Worm (Caenorhabditis elegans) whole organism, mixed stage, embryonic: ENCODE measurements around the gene F59E11.7.

ENCODE experiments used
- M03D4.4 ChIP-seq: sonication (generic microtip); optimal IDR thresholded peaks from 2 replicates; lab custom pipeline; 2017; ENCODE audit warnings: mild to moderate bottlenecking, missing genetic modification characterization, missing compliant biosample characterization
- blmp-1 ChIP-seq: fragments of 150-350 bp; optimal IDR thresholded peaks from 2 replicates; lab custom pipeline; 2014; ENCODE audit warnings: missing biosample characterization, missing genetic modification characterization
- ces-1 ChIP-seq: fragments of 150-350 bp; optimal IDR thresholded peaks from 2 replicates; lab custom pipeline; 2014; ENCODE audit warnings: missing biosample characterization, missing genetic modification reagents, missing genetic modification characterization
- cnd-1 ChIP-seq: fragments of 200-800 bp; sonication (Bioruptor generic); optimal IDR thresholded peaks from 2 replicates; lab custom pipeline; 2018; ENCODE audit warnings: mild to moderate bottlenecking, missing genetic modification characterization, missing compliant biosample characterization
- elt-3 ChIP-seq: fragments of 150-350 bp; optimal IDR thresholded peaks from 2 replicates; lab custom pipeline; 2014; ENCODE audit warnings: missing biosample characterization, missing genetic modification characterization
- mab-5 ChIP-seq: fragments of 150-350 bp; optimal IDR thresholded peaks from 2 replicates; lab custom pipeline; 2014; ENCODE audit warnings: missing biosample characterization, missing genetic modification characterization
- nhr-237 ChIP-seq: fragments of 150-350 bp; optimal IDR thresholded peaks from 2 replicates; lab custom pipeline; 2014; ENCODE audit warnings: missing biosample characterization, missing genetic modification characterization
- nhr-28 ChIP-seq: fragments of 150-350 bp; optimal IDR thresholded peaks from 2 replicates; lab custom pipeline; 2014; ENCODE audit warnings: missing biosample characterization, missing genetic modification characterization
- nhr-76 ChIP-seq: sonication (generic microtip); optimal IDR thresholded peaks from 2 replicates; lab custom pipeline; 2017; ENCODE audit warnings: missing biosample characterization, missing genetic modification characterization
- pha-4 ChIP-seq: fragments of 150-350 bp; optimal IDR thresholded peaks from 2 replicates; lab custom pipeline; 2018; ENCODE audit warnings: missing biosample characterization, missing genetic modification reagents, missing genetic modification characterization
- unc-120 ChIP-seq: sonication (generic microtip); optimal IDR thresholded peaks from 2 replicates; lab custom pipeline; 2017; ENCODE audit warnings: missing genetic modification characterization, missing compliant biosample characterization; ENCODE audit not compliant: poor library complexity, severe bottlenecking
- unc-39 ChIP-seq: fragments of 150-350 bp; optimal IDR thresholded peaks from 2 replicates; lab custom pipeline; 2014; ENCODE audit warnings: missing biosample characterization, missing genetic modification characterization
- unc-62 ChIP-seq: fragments of 150-350 bp; optimal IDR thresholded peaks from 2 replicates; lab custom pipeline; 2014; ENCODE audit warnings: missing biosample characterization, missing genetic modification reagents, missing genetic modification characterization
- ztf-11 ChIP-seq: fragments of 150-350 bp; optimal IDR thresholded peaks from 2 replicates; lab custom pipeline; 2014; ENCODE audit warnings: missing biosample characterization, missing genetic modification characterization

ce11 chrV:8942437-8942978 is 47.5 kb upstream of the F59E11.7 start:
- TF ChIP-seq M03D4.4 (tag; lab: Kevin White, UChicago): no peak
- no peak for TF ChIP-seq nhr-237
- no peak for TF ChIP-seq mab-5 (tag; lab: Kevin White, UChicago)
- no peak for TF ChIP-seq unc-120
- no peak for TF ChIP-seq unc-62 (GFP tag; lab: Kevin White, UChicago)
- TF ChIP-seq blmp-1 (tag; lab: Kevin White, UChicago): peak; percentile 75
- TF ChIP-seq cnd-1 (tag; lab: Kevin White, UChicago): no peak
- TF ChIP-seq nhr-76 (tag; lab: Kevin White, UChicago): no peak
- TF ChIP-seq ztf-11 (tag; lab: Kevin White, UChicago): no peak
- no peak for TF ChIP-seq nhr-28 (tag; lab: Kevin White, UChicago)
- TF ChIP-seq ces-1 (GFP tag; lab: Kevin White, UChicago): no peak
- TF ChIP-seq pha-4 (tag; lab: Kevin White, UChicago): no peak
- no peak for TF ChIP-seq elt-3 (tag; lab: Kevin White, UChicago)
- TF ChIP-seq unc-39 (tag; lab: Kevin White, UChicago): no peak
